Worm (Caenorhabditis elegans) whole organism, early embryonic: ENCODE results near the gene ekl-5.

Experiments
- B0310.2 ChIP-seq: sonication (generic microtip); optimal IDR thresholded peaks from 2 replicates; lab custom pipeline; 2016; ENCODE audit warnings: mild to moderate bottlenecking, missing genetic modification characterization, missing compliant biosample characterization
- ama-1 ChIP-seq: fragments of 150-350 bp; optimal IDR thresholded peaks from 2 replicates; lab custom pipeline; 2014
- flt-1 ChIP-seq: fragments of 200-800 bp; sonication (Bioruptor generic); IDR thresholded peaks from 2 replicates; pipeline ENCODE4 v1.3.6; 2022; ENCODE audit warnings: missing genetic modification characterization, missing compliant biosample characterization

ce11 chrX:13918143-13918542, 1.2 kb upstream of the ekl-5 start:
- TF ChIP-seq flt-1: no peak
- TF ChIP-seq B0310.2 (tag; lab: Kevin White, UChicago): no peak
- no peak for TF ChIP-seq ama-1
